Fruit fly (Drosophila melanogaster) Kc167 (cell line): ENCODE measurements around the gene wda.

ENCODE experiments used
- Myc ChIP-seq: fragments of >200 bp; optimal IDR thresholded peaks from 2 replicates; lab custom pipeline; 2017; ENCODE audit warnings: missing external identifiers
- Sin3A ChIP-seq: fragments of >200 bp; optimal IDR thresholded peaks from 2 replicates; lab custom pipeline; 2018; ENCODE audit warnings: missing external identifiers
- h ChIP-seq: fragments of >200 bp; optimal IDR thresholded peaks from 3 replicates; lab custom pipeline; 2018; ENCODE audit warnings: missing external identifiers
- insv ChIP-seq: fragments of >200 bp; optimal IDR thresholded peaks from 3 replicates; lab custom pipeline; 2018; ENCODE audit warnings: missing external identifiers
- psq ChIP-seq: fragments of >200 bp; optimal IDR thresholded peaks from 2 replicates; lab custom pipeline; 2017; ENCODE audit warnings: missing external identifiers
- ttk ChIP-seq: sonication (Bioruptor generic); optimal IDR thresholded peaks from 2 replicates; lab custom pipeline; 2017; ENCODE audit warnings: missing external identifiers

wda gene

dm6 chr3R:23287951-23288350 is 30.1 kb upstream of the wda start, which contains the start of gene wam:
TSS of gene wam (minus strand) at chr3R:23288051.
- TF ChIP-seq Sin3A (lab: Kevin White, UChicago) (no peak), ttk (lab: Kevin White, UChicago) (no peak), Myc (lab: Kevin White, UChicago) (no peak), psq (lab: Kevin White, UChicago) (no peak), h (lab: Kevin White, UChicago) (no peak), insv (lab: Kevin White, UChicago) (no peak)

DNA sequence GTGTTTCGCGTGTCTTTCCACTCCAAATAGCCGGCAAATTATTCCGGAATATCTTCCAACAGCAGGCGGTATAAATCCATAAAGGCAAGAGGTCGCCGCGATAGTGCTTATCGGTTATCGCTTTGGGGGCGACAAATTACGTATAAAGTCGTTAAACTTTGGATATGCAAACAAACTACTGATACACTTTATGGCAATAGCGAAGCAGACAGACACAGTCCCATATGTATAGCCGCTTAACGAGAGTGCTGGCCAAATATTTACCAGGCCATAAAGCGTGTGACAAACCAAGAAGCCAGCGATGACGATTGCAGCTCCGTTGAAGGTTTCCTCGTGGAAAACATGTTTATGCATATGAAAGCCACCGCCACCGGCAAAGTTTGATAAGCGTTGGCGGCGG is 26.4 kb upstream of the wda start:
- TF ChIP-seq Sin3A (lab: Kevin White, UChicago) = no peak
- no peak for TF ChIP-seq Myc (lab: Kevin White, UChicago)
- TF ChIP-seq insv (lab: Kevin White, UChicago) = no peak
- TF ChIP-seq h (lab: Kevin White, UChicago) = no peak
- no peak for TF ChIP-seq psq (lab: Kevin White, UChicago)

DNA sequence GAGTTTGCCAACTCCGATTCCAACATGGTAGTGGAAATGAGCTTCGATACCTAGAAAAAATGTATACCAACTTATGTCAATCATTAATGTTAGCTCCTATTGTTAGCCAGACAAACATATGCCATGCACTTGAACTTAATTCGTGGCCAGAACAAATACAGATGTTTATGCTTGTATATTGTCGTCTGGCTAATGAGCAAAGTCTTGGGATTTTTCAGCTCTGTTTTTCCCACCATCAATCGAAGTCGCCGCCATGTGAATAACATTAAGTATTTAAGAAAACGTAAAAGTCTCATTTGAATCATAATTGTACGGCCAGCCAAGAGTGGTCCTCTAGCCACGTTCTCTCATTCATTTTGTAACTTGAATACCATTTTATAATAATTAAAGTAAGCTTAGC is 25.8 kb upstream of the wda start, which contains the start of gene CG6763:
Gene CG6763, plus strand, starts transcription at position 301 of the 400 bp plus-strand sequence.
- TF ChIP-seq h (lab: Kevin White, UChicago) = no peak
- TF ChIP-seq Myc (lab: Kevin White, UChicago) = no peak
- TF ChIP-seq Sin3A (lab: Kevin White, UChicago) = no peak
- TF ChIP-seq ttk (lab: Kevin White, UChicago) = no peak
- TF ChIP-seq psq (lab: Kevin White, UChicago) = no peak
- no peak for TF ChIP-seq insv (lab: Kevin White, UChicago)

- TF ChIP-seq Sin3A (lab: Kevin White, UChicago) = no peak
- no peak for TF ChIP-seq insv (lab: Kevin White, UChicago)
- no peak for TF ChIP-seq Myc (lab: Kevin White, UChicago)
- TF ChIP-seq psq (lab: Kevin White, UChicago) = no peak
- no peak for TF ChIP-seq ttk (lab: Kevin White, UChicago)
- TF ChIP-seq h (lab: Kevin White, UChicago) = no peak
These were observed 22.9 kb upstream of the wda start, which contains the start of the genes orb and Cdc16 for dm6 chr3R:23280806-23281257. TSS of gene orb (minus strand) at chr3R:23280856. TSS of gene Cdc16 (plus strand) at chr3R:23281201.

DNA sequence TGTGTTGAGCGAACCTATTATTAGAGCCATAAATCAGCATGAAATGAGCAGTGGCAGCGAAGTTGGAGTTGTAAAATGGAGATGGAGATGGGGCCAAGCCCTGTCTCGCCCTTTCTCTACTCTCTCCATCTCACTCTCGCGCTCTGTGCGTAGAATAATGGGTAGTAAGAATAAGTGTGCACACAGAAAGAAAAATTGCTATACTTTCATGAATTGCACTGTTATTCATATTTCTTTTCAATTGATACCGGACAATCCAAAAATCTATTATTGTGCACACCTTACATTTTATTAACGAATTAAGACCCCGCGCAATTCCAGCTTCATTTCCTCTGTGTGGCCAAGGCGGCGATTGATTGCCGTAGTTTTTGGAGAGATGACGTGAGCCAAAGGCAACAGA is 21.9 kb upstream of the wda start:
- TF ChIP-seq Myc (lab: Kevin White, UChicago) (no peak), psq (lab: Kevin White, UChicago) (no peak), insv (lab: Kevin White, UChicago) (no peak), h (lab: Kevin White, UChicago) (no peak)

DNA sequence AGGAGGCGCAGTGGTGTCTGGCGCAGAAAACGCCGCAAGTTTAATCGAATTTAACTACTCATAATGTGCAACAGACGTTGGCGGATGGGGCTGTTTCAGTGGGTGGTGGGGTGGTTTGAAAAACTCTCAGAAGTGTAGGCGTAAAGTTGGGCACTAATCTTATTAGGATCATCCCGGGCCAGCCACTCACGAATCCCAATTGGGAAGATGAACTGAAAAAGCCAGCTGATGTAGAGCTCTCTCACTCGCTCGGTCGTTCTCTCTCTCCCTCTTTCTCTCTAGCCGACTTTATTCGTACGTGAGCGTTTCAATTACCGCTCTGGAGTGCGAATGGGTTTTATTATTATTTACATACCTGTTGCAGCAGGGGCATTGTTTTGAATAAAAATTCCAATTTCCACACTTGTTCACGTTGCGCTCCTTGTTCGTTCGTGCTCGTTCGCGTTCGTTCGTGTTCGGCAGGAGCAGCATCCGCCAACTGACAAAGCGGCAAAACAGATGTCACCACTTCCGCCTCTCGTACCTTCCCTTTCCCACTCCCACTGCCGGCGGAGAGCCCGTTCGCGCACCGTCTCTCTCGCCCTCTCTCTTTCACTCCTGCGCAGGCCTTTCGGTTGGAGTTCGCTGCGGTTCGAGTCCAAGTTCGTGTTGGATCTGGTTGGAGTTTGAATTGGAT is 21.0 kb upstream of the wda start:
- TF ChIP-seq insv (lab: Kevin White, UChicago) (no peak), h (lab: Kevin White, UChicago) (no peak), psq (lab: Kevin White, UChicago) (no peak), Sin3A (lab: Kevin White, UChicago) (no peak), ttk (lab: Kevin White, UChicago) (no peak), Myc (lab: Kevin White, UChicago) (no peak)

- TF ChIP-seq Myc (lab: Kevin White, UChicago) = no peak
- no peak for TF ChIP-seq Sin3A (lab: Kevin White, UChicago)
- TF ChIP-seq psq (lab: Kevin White, UChicago) = no peak
- TF ChIP-seq h (lab: Kevin White, UChicago) = no peak
- TF ChIP-seq ttk (lab: Kevin White, UChicago) = no peak
- TF ChIP-seq insv (lab: Kevin White, UChicago) = no peak
These were observed 2.7 kb upstream of the wda start for dm6 chr3R:23260569-23260968.

- TF ChIP-seq insv (lab: Kevin White, UChicago) = no peak
- TF ChIP-seq Sin3A (lab: Kevin White, UChicago) = no peak
These were observed 637 bp upstream of the wda start for dm6 chr3R:23258524-23258923.

dm6 chr3R:23251256-23251655 is 6.6 kb downstream of the wda start, which contains the start of the genes Rad60 and EloA:
TSS of gene Rad60 (minus strand) at chr3R:23251477.
TSS of gene EloA (plus strand) at chr3R:23251563.
- TF ChIP-seq insv (lab: Kevin White, UChicago) (no peak), psq (lab: Kevin White, UChicago) (no peak), ttk (lab: Kevin White, UChicago) (no peak), h (lab: Kevin White, UChicago) (no peak), Sin3A (lab: Kevin White, UChicago) (no peak), Myc (lab: Kevin White, UChicago) (no peak)

dm6 chr3R:23248853-23249573 is 8.9 kb downstream of the wda start, which contains the start of gene CG4467:
TSS of gene CG4467 (minus strand) at chr3R:23248903.
- TF ChIP-seq ttk (lab: Kevin White, UChicago) (no peak), h (lab: Kevin White, UChicago) (no peak), psq (lab: Kevin White, UChicago) (no peak), Sin3A (lab: Kevin White, UChicago) (no peak), insv (lab: Kevin White, UChicago) (no peak), Myc (lab: Kevin White, UChicago) (no peak)

DNA sequence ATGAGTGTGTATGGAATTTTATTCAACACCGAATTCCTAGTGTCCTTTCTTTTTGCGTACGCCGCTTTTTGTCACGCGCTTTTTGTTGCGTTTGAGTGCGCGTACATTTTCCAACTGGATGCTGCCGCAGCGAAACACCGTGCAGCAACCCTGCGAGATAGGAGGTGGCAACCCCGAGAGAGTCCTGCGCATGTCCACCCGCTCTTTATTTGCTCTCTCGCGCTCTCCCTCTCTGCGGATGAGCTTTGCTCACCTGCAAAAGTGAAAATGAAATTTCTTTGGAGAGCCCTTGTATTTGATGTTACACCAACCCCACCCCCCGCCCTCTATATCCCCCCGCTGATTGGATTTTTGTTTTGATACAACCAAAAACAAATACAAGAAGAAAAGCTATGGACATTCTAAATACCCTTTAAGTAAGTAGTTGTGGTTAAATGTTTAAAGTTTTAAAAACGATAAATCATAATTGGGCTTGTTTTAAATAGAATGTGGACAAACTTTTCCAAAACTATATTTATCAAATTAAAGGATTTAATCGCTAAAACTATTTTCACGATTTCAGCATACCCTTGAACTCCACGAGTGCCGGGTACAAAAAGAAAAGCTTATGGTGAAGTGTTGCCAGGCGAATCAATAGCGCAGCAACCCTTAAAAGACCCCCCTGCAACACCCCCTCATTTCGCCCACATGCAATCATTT is 17.8 kb downstream of the wda start:
- TF ChIP-seq ttk (lab: Kevin White, UChicago) (no peak), Sin3A (lab: Kevin White, UChicago) (no peak), psq (lab: Kevin White, UChicago) (no peak), Myc (lab: Kevin White, UChicago) (no peak), insv (lab: Kevin White, UChicago) (no peak), h (lab: Kevin White, UChicago) (no peak)
